Fruit fly (Drosophila melanogaster) whole organism, embryonic: ENCODE measurements around the gene Lcp65Ab1.
"Not testable (repeated sequence)": the region's sequence is repeated elsewhere in the genome, so short reads cannot be mapped to it uniquely, and the experiment has no call there.

Experiments
- CG11456 ChIP-seq: fragments of 200-800 bp; sonication (Bioruptor generic); IDR thresholded peaks from 3 replicates; pipeline ENCODE4 v1.3.6; 2022; ENCODE audit warnings: missing biosample characterization, missing genetic modification characterization
- CG12299 ChIP-seq: fragments of 200-800 bp; sonication (Bioruptor generic); optimal IDR thresholded peaks from 2 replicates; lab custom pipeline; 2018; ENCODE audit warnings: missing biosample characterization, mild to moderate bottlenecking, missing genetic modification characterization
- CG13123 ChIP-seq: fragments of 200-800 bp; sonication (Bioruptor generic); optimal IDR thresholded peaks from 2 replicates; lab custom pipeline; 2016; ENCODE audit warnings: missing biosample characterization, missing genetic modification characterization
- CG17568 ChIP-seq: fragments of 200-800 bp; sonication (Bioruptor generic); optimal IDR thresholded peaks from 2 replicates; lab custom pipeline; 2018; ENCODE audit warnings: missing biosample characterization, mild to moderate bottlenecking, missing genetic modification characterization, moderate library complexity
- CG2889 ChIP-seq: fragments of 200-800 bp; sonication (Bioruptor generic); IDR thresholded peaks from 3 replicates; pipeline ENCODE4 v1.3.6; 2022; ENCODE audit warnings: missing biosample characterization, missing genetic modification characterization
- CG31224 ChIP-seq: fragments of 200-800 bp; sonication (Bioruptor generic); IDR thresholded peaks from 2 replicates; pipeline ENCODE4 v1.3.6; 2022; ENCODE audit warnings: missing biosample characterization, missing genetic modification characterization
- CG32772 ChIP-seq: fragments of 200-800 bp; sonication (Bioruptor generic); IDR thresholded peaks from 2 replicates; pipeline ENCODE4 v1.3.6; 2022; ENCODE audit warnings: missing biosample characterization, missing genetic modification characterization
- CG3726 ChIP-seq: fragments of 200-800 bp; sonication (Bioruptor generic); IDR thresholded peaks from 3 replicates; pipeline ENCODE4, ENCODE4 v1.3.6; 2022; ENCODE audit warnings: missing biosample characterization, missing genetic modification characterization
- CG42726 ChIP-seq: fragments of 200-800 bp; sonication (Bioruptor generic); IDR thresholded peaks from 2 replicates; pipeline ENCODE4 v1.3.6; 2022; ENCODE audit warnings: missing biosample characterization, missing genetic modification characterization; ENCODE audit not compliant: partially characterized antibody
- CG6272 ChIP-seq: fragments of 200-800 bp; sonication (Bioruptor generic); IDR thresholded peaks from 2 replicates; pipeline ENCODE4 v1.3.6; 2022; ENCODE audit warnings: missing biosample characterization, missing genetic modification characterization
- CG9437 ChIP-seq: fragments of 200-800 bp; sonication (Bioruptor generic); optimal IDR thresholded peaks from 2 replicates; lab custom pipeline; 2018; ENCODE audit warnings: missing biosample characterization, mild to moderate bottlenecking, missing genetic modification characterization
- CTCF ChIP-seq: fragments of 200-800 bp; sonication (Bioruptor generic); optimal IDR thresholded peaks from 2 replicates; lab custom pipeline; 2017; ENCODE audit warnings: missing biosample characterization, mild to moderate bottlenecking, missing genetic modification characterization, moderate library complexity
- Camta ChIP-seq: fragments of 200-800 bp; sonication (Bioruptor generic); optimal IDR thresholded peaks from 2 replicates; lab custom pipeline; 2016; ENCODE audit warnings: missing biosample characterization, missing genetic modification characterization
- CrebB ChIP-seq: fragments of 200-800 bp; sonication (Bioruptor generic); optimal IDR thresholded peaks from 3 replicates; lab custom pipeline; 2018; ENCODE audit warnings: missing biosample characterization, mild to moderate bottlenecking, missing genetic modification characterization
- D ChIP-seq, 2 experiments: fragments of 200-800 bp in 1 of 2; fragments of >200 bp in 1 of 2; sonication (Bioruptor generic) in 1 of 2; optimal IDR thresholded peaks; 2 replicates in 1 of 2; 3 replicates in 1 of 2; lab custom pipeline; 2017; ENCODE audit warnings: mild to moderate bottlenecking in 1 of 2, missing biosample characterization in 1 of 2, missing genetic modification characterization in 1 of 2, missing genetic modification reagents in 1 of 2
- Elba2 ChIP-seq: fragments of 200-800 bp; sonication (Bioruptor generic); optimal IDR thresholded peaks from 3 replicates; lab custom pipeline; 2016; ENCODE audit warnings: missing biosample characterization, missing genetic modification characterization
- Ets65A ChIP-seq: fragments of 200-800 bp; sonication (Bioruptor generic); peaks from one replicate; lab custom pipeline; 2016; ENCODE audit warnings: missing biosample characterization, missing genetic modification characterization
- Ets97D ChIP-seq: fragments of 200-800 bp; sonication (Bioruptor generic); optimal IDR thresholded peaks from 3 replicates; lab custom pipeline; 2016; ENCODE audit warnings: missing biosample characterization, missing genetic modification characterization
- Hey ChIP-seq: fragments of 200-800 bp; sonication (Bioruptor generic); optimal IDR thresholded peaks from 3 replicates; lab custom pipeline; 2018; ENCODE audit warnings: missing biosample characterization, mild to moderate bottlenecking, missing genetic modification characterization
- Med ChIP-seq: fragments of 200-800 bp; sonication (Bioruptor generic); peaks from one replicate; lab custom pipeline; 2016; ENCODE audit warnings: missing biosample characterization, missing genetic modification characterization, mild to moderate bottlenecking, inconsistent platforms, moderate library complexity
- Nf-YC ChIP-seq: fragments of 200-800 bp; optimal IDR thresholded peaks from 3 replicates; lab custom pipeline; 2019; ENCODE audit warnings: missing biosample characterization, mild to moderate bottlenecking, missing genetic modification characterization, moderate library complexity
- Oaz ChIP-seq: fragments of 200-800 bp; sonication (Bioruptor generic); IDR thresholded peaks from 2 replicates; pipeline ENCODE4 v1.3.6; 2022; ENCODE audit warnings: missing biosample characterization, missing genetic modification characterization
- TFAM ChIP-seq: fragments of 200-800 bp; sonication (Bioruptor generic); optimal IDR thresholded peaks from 2 replicates; lab custom pipeline; 2017; ENCODE audit warnings: missing biosample characterization, missing genetic modification characterization, inconsistent platforms
- cas ChIP-seq: fragments of 200-800 bp; sonication (Bioruptor generic); IDR thresholded peaks from 2 replicates; pipeline ENCODE4 v1.3.6; 2022; ENCODE audit warnings: missing biosample characterization, missing genetic modification characterization
- chm ChIP-seq: fragments of 200-800 bp; sonication (Bioruptor generic); IDR thresholded peaks from 2 replicates; pipeline ENCODE4 v1.3.6; 2022; ENCODE audit warnings: missing biosample characterization, missing genetic modification characterization
- ci ChIP-seq: fragments of 200-800 bp; sonication (Bioruptor generic); IDR thresholded peaks from 3 replicates; pipeline ENCODE4 v1.3.6; 2022; ENCODE audit warnings: missing biosample characterization, missing genetic modification characterization
- crol ChIP-seq: fragments of 200-800 bp; sonication (Bioruptor generic); IDR thresholded peaks from 2 replicates; pipeline ENCODE4 v1.3.6; 2022; ENCODE audit warnings: missing biosample characterization, missing genetic modification characterization
- eve ChIP-seq, 2 experiments: fragments of >200 bp; optimal IDR thresholded peaks; 2 replicates each; lab custom pipeline; 2017; ENCODE audit warnings: missing biosample characterization in 2 of 2, missing genetic modification characterization in 2 of 2
- exex ChIP-seq: fragments of 200-800 bp; sonication (Bioruptor generic); optimal IDR thresholded peaks from 4 replicates; lab custom pipeline; 2018; ENCODE audit warnings: missing biosample characterization, mild to moderate bottlenecking, missing genetic modification characterization, moderate library complexity
- gsb ChIP-seq: fragments of 200-800 bp; sonication (Bioruptor generic); IDR thresholded peaks from 2 replicates; pipeline ENCODE4 v1.3.6; 2022; ENCODE audit warnings: missing biosample characterization, missing genetic modification characterization
- gsb-n ChIP-seq: fragments of 200-800 bp; sonication (Bioruptor generic); optimal IDR thresholded peaks from 3 replicates; lab custom pipeline; 2018; ENCODE audit warnings: missing biosample characterization, mild to moderate bottlenecking, missing genetic modification characterization
- ind ChIP-seq: fragments of 200-800 bp; sonication (Bioruptor generic); optimal IDR thresholded peaks from 3 replicates; lab custom pipeline; 2016; ENCODE audit warnings: missing biosample characterization, missing genetic modification characterization
- jing ChIP-seq: fragments of 200-800 bp; sonication (Bioruptor generic); optimal IDR thresholded peaks from 2 replicates; lab custom pipeline; 2018; ENCODE audit warnings: missing biosample characterization, mild to moderate bottlenecking, missing genetic modification characterization
- klu ChIP-seq: fragments of 200-800 bp; sonication (Bioruptor generic); IDR thresholded peaks from 2 replicates; pipeline ENCODE4 v1.3.6; 2022; ENCODE audit warnings: missing biosample characterization, missing genetic modification characterization
- kni ChIP-seq: fragments of 200-800 bp; sonication (Bioruptor generic); optimal IDR thresholded peaks from 3 replicates; lab custom pipeline; 2017; ENCODE audit warnings: mild to moderate bottlenecking, missing biosample characterization, missing genetic modification reagents, missing genetic modification characterization
- luna ChIP-seq: fragments of 200-800 bp; sonication (Bioruptor generic); optimal IDR thresholded peaks from 2 replicates; lab custom pipeline; 2016; ENCODE audit warnings: missing biosample characterization, missing genetic modification characterization
- mirr ChIP-seq: fragments of 200-800 bp; sonication (Bioruptor generic); optimal IDR thresholded peaks from 3 replicates; lab custom pipeline; 2018; ENCODE audit warnings: missing biosample characterization, mild to moderate bottlenecking, missing genetic modification characterization
- oc ChIP-seq: fragments of 200-800 bp; sonication (Bioruptor generic); optimal IDR thresholded peaks from 2 replicates; lab custom pipeline; 2018; ENCODE audit warnings: missing biosample characterization, mild to moderate bottlenecking, missing genetic modification characterization, moderate library complexity
- onecut ChIP-seq: fragments of 200-800 bp; sonication (Bioruptor generic); IDR thresholded peaks from 2 replicates; pipeline ENCODE4 v1.3.6; 2022; ENCODE audit warnings: missing biosample characterization, missing genetic modification characterization
- pita ChIP-seq: fragments of 200-800 bp; sonication (Bioruptor generic); optimal IDR thresholded peaks from 2 replicates; lab custom pipeline; 2017; ENCODE audit warnings: missing biosample characterization, mild to moderate bottlenecking, missing genetic modification characterization
- prd ChIP-seq, 3 experiments: fragments of >200 bp in 2 of 3; fragments of 200-800 bp in 1 of 3; sonication (Bioruptor generic) in 1 of 3; optimal IDR thresholded peaks in 2 of 3; IDR thresholded peaks in 1 of 3; 2 replicates in 2 of 3; 3 replicates in 1 of 3; pipeline versions ENCODE4 v1.3.6 to Lab custom; 2017 to 2022; ENCODE audit warnings: missing biosample characterization in 1 of 3, missing genetic modification characterization in 1 of 3
- salm ChIP-seq: fragments of 200-800 bp; sonication (Bioruptor generic); optimal IDR thresholded peaks from 2 replicates; lab custom pipeline; 2018; ENCODE audit warnings: missing biosample characterization, mild to moderate bottlenecking, missing genetic modification characterization
- seq ChIP-seq: fragments of 200-800 bp; sonication (Bioruptor generic); IDR thresholded peaks from 2 replicates; pipeline ENCODE4 v1.3.6; 2022; ENCODE audit warnings: missing biosample characterization, missing genetic modification characterization
- slbo ChIP-seq: fragments of 200-800 bp; sonication (Bioruptor generic); IDR thresholded peaks from 2 replicates; pipeline ENCODE4 v1.3.6; 2022; ENCODE audit warnings: missing biosample characterization, missing genetic modification characterization
- stc ChIP-seq: fragments of 200-800 bp; sonication (Bioruptor generic); IDR thresholded peaks from 2 replicates; pipeline ENCODE4 v1.3.6; 2022; ENCODE audit warnings: missing biosample characterization, missing genetic modification characterization
- tin ChIP-seq: fragments of 200-800 bp; sonication (Bioruptor generic); optimal IDR thresholded peaks from 3 replicates; lab custom pipeline; 2016; ENCODE audit warnings: missing biosample characterization, missing genetic modification characterization
- tll ChIP-seq, 2 experiments: fragments of 200-800 bp in 1 of 2; fragments of >200 bp in 1 of 2; sonication (Bioruptor generic) in 1 of 2; optimal IDR thresholded peaks; 2 replicates each; lab custom pipeline; 2017 to 2019; ENCODE audit warnings: missing biosample characterization in 2 of 2, missing genetic modification characterization in 2 of 2, mild to moderate bottlenecking in 1 of 2, moderate library complexity in 1 of 2
- vfl ChIP-seq: fragments of 200-800 bp; sonication (Bioruptor generic); optimal IDR thresholded peaks from 2 replicates; lab custom pipeline; 2016; ENCODE audit warnings: missing biosample characterization, missing genetic modification characterization
- wor ChIP-seq: fragments of 200-800 bp; sonication (Bioruptor generic); IDR thresholded peaks from 2 replicates; pipeline ENCODE4 v1.3.6; 2022; ENCODE audit warnings: missing biosample characterization, missing genetic modification characterization
- zfh2 ChIP-seq: fragments of 200-800 bp; sonication (Bioruptor generic); optimal IDR thresholded peaks from 2 replicates; lab custom pipeline; 2016; ENCODE audit warnings: missing biosample characterization, missing genetic modification characterization

The Lcp65Ab1 gene

dm6 chr3L:6149248-6149647, at the start of gene Lcp65Ab1:
TSS of gene Lcp65Ab1 (plus strand) at chr3L:6149548.
- not testable (repeated sequence) for TF ChIP-seq Elba2 (GFP tag; lab: Kevin White, UChicago); CG32772 (GFP tag; lab: Robert Waterston, UW); eve (GFP tag; optimal IDR thresholded peaks at IDR 0.05; lab: Kevin White, UChicago)

dm6 chr3L:6103658-6104057, 45.7 kb upstream of the Lcp65Ab1 start:
- TF ChIP-seq salm (tag; lab: Kevin White, UChicago) (no peak), Ets97D (GFP tag; lab: Kevin White, UChicago) (peak; percentile 30), Oaz (GFP tag; lab: Robert Waterston, UW) (0 out of 2 replicates have a peak, but pooled peaks have one; percentile 5), klu (GFP tag; lab: Robert Waterston, UW) (no peak), CG12299 (no peak), slbo (GFP tag; lab: Robert Waterston, UW) (no peak), CrebB (tag; lab: Kevin White, UChicago) (no peak), CG42726 (GFP tag; lab: Robert Waterston, UW) (0 out of 2 replicates have a peak, but pooled peaks have one; percentile 16), CG11456 (0 out of 3 replicates have a peak, but pooled peaks have one; percentile 41), CG13123 (GFP tag; lab: Kevin White, UChicago) (no peak), mirr (no peak), stc (GFP tag; lab: Robert Waterston, UW) (no peak), TFAM (GFP tag; lab: Kevin White, UChicago) (no peak), Med (GFP tag; lab: Kevin White, UChicago) (peak; percentile 53), luna (GFP tag; lab: Kevin White, UChicago) (no peak), pita (GFP tag; lab: Kevin White, UChicago) (peak; percentile 49), exex (tag; lab: Kevin White, UChicago) (no peak), seq (0 out of 2 replicates have a peak, but pooled peaks have one; percentile 33), vfl (no peak), CG31224 (GFP tag; lab: Robert Waterston, UW) (no peak), Ets65A (peak; percentile 35), onecut (GFP tag; lab: Robert Waterston, UW) (0 out of 2 replicates have a peak, but pooled peaks have one; percentile 6), CG6272 (GFP tag; lab: Robert Waterston, UW) (0 out of 2 replicates have a peak, but pooled peaks have one; percentile 26), CTCF (GFP tag; lab: Kevin White, UChicago) (peak; percentile 90), jing (GFP tag; lab: Kevin White, UChicago) (no peak), tin (GFP tag; lab: Kevin White, UChicago) (no peak), chm (no peak), gsb (GFP tag; lab: Robert Waterston, UW) (no peak), ci (GFP tag; lab: Robert Waterston, UW) (0 out of 3 replicates have a peak, but pooled peaks have one; percentile 25), Nf-YC (tag; lab: Kevin White, UChicago) (no peak), zfh2 (GFP tag; lab: Kevin White, UChicago) (no peak), CG3726 (no peak), crol (GFP tag; lab: Robert Waterston, UW) (0 out of 2 replicates have a peak, but pooled peaks have one; percentile 22), ind (GFP tag; lab: Kevin White, UChicago) (no peak), cas (GFP tag; lab: Robert Waterston, UW) (no peak)

- TF ChIP-seq CG9437 (GFP tag; lab: Kevin White, UChicago) = no peak
- no peak for TF ChIP-seq CG17568 (GFP tag; lab: Kevin White, UChicago)
- TF ChIP-seq Hey (tag; lab: Kevin White, UChicago) = peak; percentile 95
- TF ChIP-seq oc (tag; lab: Kevin White, UChicago) = peak; percentile 81
- TF ChIP-seq CTCF (GFP tag; lab: Kevin White, UChicago) = peak; percentile 12
- peak; percentile 94 for TF ChIP-seq gsb-n (tag; lab: Kevin White, UChicago)
- TF ChIP-seq D (optimal IDR thresholded peaks at IDR 0.05; lab: Kevin White, UChicago) = peak; percentile 49
- no peak for TF ChIP-seq D (GFP tag; optimal IDR thresholded peaks at IDR 0.05; lab: Kevin White, UChicago)
- peak in 1 of 2 experiments; percentile 73 for TF ChIP-seq tll (GFP tag; optimal IDR thresholded peaks at IDR 0.05; lab: Kevin White, UChicago)
- TF ChIP-seq wor (GFP tag; lab: Robert Waterston, UW) = no peak
- TF ChIP-seq kni = peak; percentile 25
- no peak for TF ChIP-seq prd (optimal IDR thresholded peaks at IDR 0.05; lab: Kevin White, UChicago)
- TF ChIP-seq prd (GFP tag; IDR thresholded peaks at IDR 0.05; lab: Robert Waterston, UW) = peak; percentile 42; the same call in 1 of the 3 replicates
- no peak for TF ChIP-seq Camta (GFP tag; lab: Kevin White, UChicago)
- TF ChIP-seq CG2889 (GFP tag; lab: Robert Waterston, UW) = 0 out of 3 replicates have a peak, but pooled peaks have one; percentile 18
Observed at dm6 chr3L:6104551-6104950, 44.8 kb upstream of the Lcp65Ab1 start.
